Fruit fly (Drosophila melanogaster): Measurements from ENCODE around the gene Wnt10.

The Wnt10 gene

dm6 chr2L:7426326-7427066 lies 63.3 kb downstream of the Wnt10 start, which contains the start of gene muc (continued):
- TF ChIP-seq gem (tag; optimal IDR thresholded peaks at IDR 0.05): peak; percentile 64
- TF ChIP-seq br (optimal IDR thresholded peaks at IDR 0.05): no peak
- TF ChIP-seq CG1024 (GFP tag; IDR thresholded peaks at IDR 0.05): peak; percentile 53; the same call in 1 of the 2 replicates
- TF ChIP-seq kni (GFP tag; optimal IDR thresholded peaks at IDR 0.05): no peak
- no peak for TF ChIP-seq psq (GFP tag; optimal IDR thresholded peaks at IDR 0.05)
- peak; percentile 29; the same call in 1 of the 2 replicates for TF ChIP-seq CG10366 (GFP tag; IDR thresholded peaks at IDR 0.05)
- TF ChIP-seq hb (GFP tag; IDR thresholded peaks at IDR 0.05; ENCODE audit: partially characterized antibody): peak; percentile 22; the same call in 1 of the 3 replicates
- TF ChIP-seq CG3281 (GFP tag; optimal IDR thresholded peaks at IDR 0.05): no peak
- peak; percentile 51; the same call in 1 of the 3 replicates for TF ChIP-seq vnd (GFP tag; IDR thresholded peaks at IDR 0.05; ENCODE audit: partially characterized antibody)
- no peak for TF ChIP-seq CG3838 (GFP tag; optimal IDR thresholded peaks at IDR 0.05)
- peak in 1 of 2 experiments; percentile 31 for TF ChIP-seq bsh (GFP tag; optimal IDR thresholded peaks at IDR 0.05)
- no peak for TF ChIP-seq fd3F (GFP tag; optimal IDR thresholded peaks at IDR 0.05)
- TF ChIP-seq HLH4C (GFP tag; IDR thresholded peaks at IDR 0.05; ENCODE audit: partially characterized antibody): 0 out of 3 replicates have a peak, but pooled peaks have one; percentile 30
- no peak for TF ChIP-seq Hand (GFP tag; optimal IDR thresholded peaks at IDR 0.05)
- TF ChIP-seq wdn (GFP tag; IDR thresholded peaks at IDR 0.05): no peak
- no peak for TF ChIP-seq Neu2 (GFP tag; optimal IDR thresholded peaks at IDR 0.05; ENCODE audit: borderline replicate concordance)
- no peak for TF ChIP-seq trh (GFP tag; optimal IDR thresholded peaks at IDR 0.05)
- TF ChIP-seq CG2875 (GFP tag; optimal IDR thresholded peaks at IDR 0.05): no peak
- TF ChIP-seq CG4404 (GFP tag; IDR thresholded peaks at IDR 0.05): no peak
- no peak for TF ChIP-seq fd102C (GFP tag; optimal IDR thresholded peaks at IDR 0.05)
- TF ChIP-seq kay (GFP tag; optimal IDR thresholded peaks at IDR 0.05): no peak
- TF ChIP-seq Nf-YA (GFP tag; IDR thresholded peaks at IDR 0.05): no peak
- TF ChIP-seq pzg (GFP tag; optimal IDR thresholded peaks at IDR 0.05): peak; percentile 63
- no peak for TF ChIP-seq dm (GFP tag; optimal IDR thresholded peaks at IDR 0.05)
- TF ChIP-seq btn (GFP tag; optimal IDR thresholded peaks at IDR 0.05): no peak
- peak; percentile 41 for TF ChIP-seq slou (GFP tag; optimal IDR thresholded peaks at IDR 0.05)
- TF ChIP-seq Hr51 (GFP tag; optimal IDR thresholded peaks at IDR 0.05): peak in 1 of 2 experiments; percentile 38
- peak; percentile 74 for TF ChIP-seq CG6791 (GFP tag; IDR thresholded peaks at IDR 0.05; ENCODE audit: partially characterized antibody)
- no peak for TF ChIP-seq Atf3 (GFP tag; optimal IDR thresholded peaks at IDR 0.05)
- TF ChIP-seq eyg (GFP tag; optimal IDR thresholded peaks at IDR 0.05): no peak
- peak; percentile 19 for TF ChIP-seq HLH54F (GFP tag; optimal IDR thresholded peaks at IDR 0.05)
- no peak for TF ChIP-seq CG16779 (GFP tag; IDR thresholded peaks at IDR 0.05)
- TF ChIP-seq Usf (GFP tag; optimal IDR thresholded peaks at IDR 0.05): no peak
- TF ChIP-seq CG34376 (GFP tag; optimal IDR thresholded peaks at IDR 0.05): no peak
- no peak for TF ChIP-seq HmgZ (tag; optimal IDR thresholded peaks at IDR 0.05)
- TF ChIP-seq CG13296 (GFP tag; optimal IDR thresholded peaks at IDR 0.05): peak; percentile 26
- TF ChIP-seq zen2 (GFP tag; IDR thresholded peaks at IDR 0.05; ENCODE audit: partially characterized antibody): no peak
- no peak for TF ChIP-seq CG10321 (GFP tag; IDR thresholded peaks at IDR 0.05)
- peak; percentile 46 for TF ChIP-seq Dref (GFP tag; IDR thresholded peaks at IDR 0.05)
- no peak for TF ChIP-seq Doc2 (GFP tag; IDR thresholded peaks at IDR 0.05)
- TF ChIP-seq CG10209 (GFP tag; optimal IDR thresholded peaks at IDR 0.05): peak; percentile 7
- no peak for TF ChIP-seq dan (GFP tag; IDR thresholded peaks at IDR 0.05)
- TF ChIP-seq repo (GFP tag; optimal IDR thresholded peaks at IDR 0.05): no peak
- peak; percentile 52 for TF ChIP-seq CG31441 (GFP tag; IDR thresholded peaks at IDR 0.05)
- no peak for TF ChIP-seq tup (GFP tag; optimal IDR thresholded peaks at IDR 0.05)
- no peak for TF ChIP-seq hth (optimal IDR thresholded peaks at IDR 0.05)
- no peak for TF ChIP-seq onecut (GFP tag; IDR thresholded peaks at IDR 0.05)
- TF ChIP-seq CG2120 (GFP tag; optimal IDR thresholded peaks at IDR 0.05): peak; percentile 62
- TF ChIP-seq tap (tag; optimal IDR thresholded peaks at IDR 0.05): peak; percentile 13
- peak; percentile 54 for TF ChIP-seq CG13775 (GFP tag; optimal IDR thresholded peaks at IDR 0.05)
